Fruit fly (Drosophila melanogaster): ENCODE data around the gene GlcAT-P.

GlcAT-P gene

DNA sequence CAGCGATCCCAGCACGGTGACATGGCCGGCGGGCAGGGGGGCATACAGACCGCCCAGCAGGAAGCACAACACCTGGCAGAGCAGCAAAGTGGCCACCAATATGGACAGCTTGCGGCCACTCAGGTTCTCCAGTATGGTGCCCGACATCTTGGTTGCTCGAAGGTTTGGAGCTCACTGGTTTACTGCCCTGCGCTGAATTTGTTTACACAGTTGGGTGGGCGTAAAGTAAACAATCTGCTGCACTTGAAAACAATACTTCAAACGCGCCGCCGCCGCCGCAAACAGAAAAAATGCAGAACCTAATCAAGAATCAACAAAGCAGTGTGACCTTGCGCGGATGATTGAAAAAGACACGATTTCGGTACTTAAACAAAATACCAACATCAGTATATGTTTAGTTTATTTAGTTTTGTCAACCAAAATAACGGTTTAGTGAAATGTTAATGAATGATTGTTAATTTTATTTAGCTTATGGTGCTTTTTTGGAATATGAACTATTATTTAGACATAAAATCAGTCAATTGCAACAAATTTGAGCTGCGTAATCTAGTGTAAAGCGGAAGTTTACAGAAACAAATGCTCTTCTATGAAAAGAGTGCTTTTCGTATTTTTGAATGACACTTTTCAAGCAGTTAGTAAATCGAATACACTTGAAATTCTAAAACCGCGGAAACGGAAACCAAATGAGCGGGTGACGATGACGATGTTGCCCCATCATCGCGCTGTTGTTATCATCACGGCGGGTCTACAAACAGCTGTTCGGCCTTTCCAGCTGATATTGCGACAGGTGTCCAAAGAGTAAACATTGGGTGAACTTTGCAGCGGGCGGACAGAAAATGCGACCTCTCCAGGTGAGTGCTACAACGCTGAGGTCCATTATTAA is 27.8 kb downstream of the GlcAT-P start, which contains the start of the genes wls and Adck5 (continued):
- TF ChIP-seq fkh (GFP tag; optimal IDR thresholded peaks at IDR 0.05) (peak; percentile 84), CG34406 (GFP tag; optimal IDR thresholded peaks at IDR 0.05) (peak; percentile 67), Hr39 (GFP tag; optimal IDR thresholded peaks at IDR 0.05) (peak; percentile 32), CG6808 (GFP tag; optimal IDR thresholded peaks at IDR 0.05) (peak; percentile 32), Blimp-1 (GFP tag; optimal IDR thresholded peaks at IDR 0.05) (peak; percentile 62), Hr38 (GFP tag; optimal IDR thresholded peaks at IDR 0.05) (no peak), CG10669 (GFP tag; optimal IDR thresholded peaks at IDR 0.05) (no peak), dsx (GFP tag; optimal IDR thresholded peaks at IDR 0.05; ENCODE audit: poor library complexity, severe bottlenecking) (no peak), CG6854 (GFP tag; optimal IDR thresholded peaks at IDR 0.05) (peak; percentile 67), fd85E (GFP tag; optimal IDR thresholded peaks at IDR 0.05) (peak; percentile 46), CG6792 (GFP tag; optimal IDR thresholded peaks at IDR 0.05) (peak; percentile 59), CG8632 (GFP tag; optimal IDR thresholded peaks at IDR 0.05) (peak; percentile 52), topi (GFP tag; optimal IDR thresholded peaks at IDR 0.05) (peak; percentile 66), vri (GFP tag; optimal IDR thresholded peaks at IDR 0.05) (no peak), Met (GFP tag; optimal IDR thresholded peaks at IDR 0.05) (no peak), lz (GFP tag; optimal IDR thresholded peaks at IDR 0.05) (peak; percentile 69), Hr4 (GFP tag; optimal IDR thresholded peaks at IDR 0.05) (no peak), CG10631 (GFP tag; optimal IDR thresholded peaks at IDR 0.05) (no peak), Lpt (GFP tag; optimal IDR thresholded peaks at IDR 0.05) (no peak), Eip75B (GFP tag; optimal IDR thresholded peaks at IDR 0.05) (no peak), CG6276 (GFP tag; optimal IDR thresholded peaks at IDR 0.05) (no peak), CG15336 (GFP tag; IDR thresholded peaks at IDR 0.05) (0 out of 2 replicates have a peak, but pooled peaks have one; percentile 19), CG6163 (GFP tag; IDR thresholded peaks at IDR 0.05) (peak; percentile 71), Sox14 (GFP tag; optimal IDR thresholded peaks at IDR 0.05) (no peak), CG3032 (tag; optimal IDR thresholded peaks at IDR 0.05) (peak; percentile 20), Eip78C (GFP tag) (peak; percentile 87), Sox102F (GFP tag; optimal IDR thresholded peaks at IDR 0.05) (peak; percentile 70), CG9139 (GFP tag; optimal IDR thresholded peaks at IDR 0.05) (peak; percentile 45)

DNA sequence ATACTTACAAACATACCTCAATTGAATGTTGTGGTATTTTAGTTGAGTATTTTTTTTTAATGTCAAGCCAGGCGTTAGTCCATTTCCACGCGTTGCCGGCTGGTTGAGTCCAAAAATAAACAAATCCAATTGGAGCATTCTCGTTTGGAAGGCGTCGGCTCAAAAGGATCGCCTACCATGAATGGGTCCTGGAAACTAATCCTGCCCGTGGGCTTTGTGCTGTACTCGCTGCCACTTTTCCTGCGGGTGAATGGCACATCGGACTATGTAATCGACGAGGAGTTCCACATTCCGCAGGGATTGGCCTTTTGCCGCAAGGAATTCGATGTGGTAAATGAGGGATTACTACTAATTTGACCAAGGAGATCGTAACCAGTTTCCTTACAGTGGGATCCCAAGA is 32.4 kb downstream of the GlcAT-P start, which contains the start of gene Alg10:
Alg10 (plus strand) TSS at position 73 of the 400 bp plus-strand sequence.
- no peak for TF ChIP-seq CG4318 (GFP tag; optimal IDR thresholded peaks at IDR 0.05)
- no peak for TF ChIP-seq dac (GFP tag; optimal IDR thresholded peaks at IDR 0.05)
- TF ChIP-seq fkh (GFP tag; optimal IDR thresholded peaks at IDR 0.05): peak; percentile 57

DNA sequence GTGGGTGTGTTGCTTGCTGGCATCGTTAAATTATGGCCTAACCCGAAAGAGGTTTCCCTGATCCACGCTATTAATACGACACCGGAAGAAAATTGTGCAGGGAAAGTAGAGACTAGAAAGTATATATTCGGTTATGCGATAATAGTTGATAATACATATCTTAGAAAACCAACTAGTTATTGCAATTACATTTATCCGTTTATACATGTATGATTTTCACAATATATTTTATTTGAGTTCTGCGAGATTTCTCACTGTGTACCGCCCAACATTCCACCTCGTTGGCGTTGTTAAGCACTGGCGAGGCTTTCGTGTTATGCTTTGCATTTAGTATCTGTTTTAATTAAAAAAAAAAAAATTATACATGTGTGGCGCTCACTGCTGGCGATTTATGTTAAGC is 42.0 kb downstream of the GlcAT-P start:
- peak; percentile 61 for TF ChIP-seq OdsH (GFP tag; optimal IDR thresholded peaks at IDR 0.05)
- TF ChIP-seq Blimp-1 (GFP tag; optimal IDR thresholded peaks at IDR 0.05): no peak
- TF ChIP-seq CG6854 (GFP tag; optimal IDR thresholded peaks at IDR 0.05): no peak
- no peak for TF ChIP-seq cyc (GFP tag; optimal IDR thresholded peaks at IDR 0.05)
- TF ChIP-seq Hr39 (GFP tag; optimal IDR thresholded peaks at IDR 0.05): peak; percentile 37
- TF ChIP-seq CG4318 (GFP tag; optimal IDR thresholded peaks at IDR 0.05): peak; percentile 38
- peak; percentile 60 for TF ChIP-seq CG11294 (GFP tag; IDR thresholded peaks at IDR 0.05)
- no peak for TF ChIP-seq fd85E (GFP tag; optimal IDR thresholded peaks at IDR 0.05)
- TF ChIP-seq svp (GFP tag): no peak
- no peak for TF ChIP-seq fd59A (GFP tag; optimal IDR thresholded peaks at IDR 0.05)
- TF ChIP-seq net (GFP tag; optimal IDR thresholded peaks at IDR 0.05): peak; percentile 57
- peak; percentile 62 for TF ChIP-seq CG6276 (GFP tag; optimal IDR thresholded peaks at IDR 0.05)
- no peak for TF ChIP-seq fkh (GFP tag; optimal IDR thresholded peaks at IDR 0.05)
- TF ChIP-seq Ets21C (GFP tag; optimal IDR thresholded peaks at IDR 0.05): no peak
- peak; percentile 54 for TF ChIP-seq acj6 (GFP tag; optimal IDR thresholded peaks at IDR 0.05)
- peak; percentile 85 for TF ChIP-seq CG15336 (GFP tag; IDR thresholded peaks at IDR 0.05)
- TF ChIP-seq eg (GFP tag; IDR thresholded peaks at IDR 0.05): peak; percentile 81
- TF ChIP-seq spab (GFP tag; optimal IDR thresholded peaks at IDR 0.05): no peak
- peak; percentile 87 for TF ChIP-seq Eip78C (GFP tag)
- TF ChIP-seq CG6163 (GFP tag; IDR thresholded peaks at IDR 0.05): peak; percentile 70
- TF ChIP-seq Ets96B (tag; optimal IDR thresholded peaks at IDR 0.05): no peak
- TF ChIP-seq Met (GFP tag; optimal IDR thresholded peaks at IDR 0.05): peak; percentile 43
- peak; percentile 14 for TF ChIP-seq CG6808 (GFP tag; optimal IDR thresholded peaks at IDR 0.05)
- peak; percentile 5 for TF ChIP-seq dsx (GFP tag; optimal IDR thresholded peaks at IDR 0.05; ENCODE audit: poor library complexity, severe bottlenecking)
- TF ChIP-seq esn (GFP tag; optimal IDR thresholded peaks at IDR 0.05): peak; percentile 32
- TF ChIP-seq pdm3 (GFP tag; optimal IDR thresholded peaks at IDR 0.05): peak; percentile 62
- peak; percentile 53 for TF ChIP-seq CG10631 (GFP tag; optimal IDR thresholded peaks at IDR 0.05)
- TF ChIP-seq ss (GFP tag; optimal IDR thresholded peaks at IDR 0.05): no peak
- TF ChIP-seq achi (GFP tag; optimal IDR thresholded peaks at IDR 0.05): peak; percentile 59

Data from whole organism, prepupa.